Fruit fly (Drosophila melanogaster) whole organism, embryonic: Measurements from ENCODE around the gene Slob.

Experiments used
- ATbp ChIP-seq: fragments of 200-800 bp; sonication (Bioruptor generic); optimal IDR thresholded peaks from 2 replicates; lab custom pipeline; 2017; ENCODE audit warnings: missing biosample characterization, mild to moderate bottlenecking, missing genetic modification characterization, missing genetic modification reagents
- CG10267 ChIP-seq: fragments of 200-800 bp; sonication (Bioruptor generic); optimal IDR thresholded peaks from 2 replicates; lab custom pipeline; 2018; ENCODE audit warnings: missing biosample characterization, mild to moderate bottlenecking, missing genetic modification characterization, moderate library complexity
- CG10321 ChIP-seq: fragments of 200-800 bp; sonication (Bioruptor generic); IDR thresholded peaks from 2 replicates; pipeline ENCODE4 v1.3.6; 2022; ENCODE audit warnings: missing biosample characterization, missing genetic modification characterization
- CG11247 ChIP-seq: fragments of 200-800 bp; sonication (Bioruptor generic); IDR thresholded peaks from 2 replicates; pipeline ENCODE4 v1.3.6; 2022; ENCODE audit warnings: missing biosample characterization, missing genetic modification characterization
- CG11696 ChIP-seq: fragments of 200-800 bp; sonication (Bioruptor generic); IDR thresholded peaks from 2 replicates; pipeline ENCODE4 v1.3.6; 2022; ENCODE audit warnings: missing biosample characterization, missing genetic modification characterization
- CG1233 ChIP-seq: fragments of 200-800 bp; sonication (Bioruptor generic); optimal IDR thresholded peaks from 4 replicates; lab custom pipeline; 2018; ENCODE audit warnings: missing biosample characterization, mild to moderate bottlenecking, missing genetic modification characterization
- CG14441 ChIP-seq: fragments of 200-800 bp; sonication (Bioruptor generic); IDR thresholded peaks from 2 replicates; pipeline ENCODE4 v1.3.6; 2022; ENCODE audit warnings: missing biosample characterization, missing genetic modification characterization
- CG15011 ChIP-seq: fragments of 200-800 bp; sonication (Bioruptor generic); optimal IDR thresholded peaks from 3 replicates; lab custom pipeline; 2018; ENCODE audit warnings: missing biosample characterization, mild to moderate bottlenecking, missing genetic modification characterization
- CG15479 ChIP-seq: fragments of 200-800 bp; sonication (Bioruptor generic); optimal IDR thresholded peaks from 3 replicates; lab custom pipeline; 2019; ENCODE audit warnings: missing biosample characterization, mild to moderate bottlenecking, missing genetic modification characterization, moderate library complexity
- CG15514 ChIP-seq: fragments of 200-800 bp; sonication (Bioruptor generic); optimal IDR thresholded peaks from 3 replicates; lab custom pipeline; 2017; ENCODE audit warnings: missing biosample characterization, missing genetic modification characterization, mild to moderate bottlenecking, moderate library complexity, missing genetic modification reagents
- CG1603 ChIP-seq: fragments of 200-800 bp; sonication (Bioruptor generic); optimal IDR thresholded peaks from 2 replicates; lab custom pipeline; 2019; ENCODE audit warnings: missing biosample characterization, mild to moderate bottlenecking, missing genetic modification characterization, moderate library complexity
- CG17359 ChIP-seq: fragments of 200-800 bp; sonication (Bioruptor generic); optimal IDR thresholded peaks from 3 replicates; lab custom pipeline; 2018; ENCODE audit warnings: missing biosample characterization, mild to moderate bottlenecking, missing genetic modification characterization, moderate library complexity
- CG17802 ChIP-seq: fragments of 200-800 bp; sonication (Bioruptor generic); optimal IDR thresholded peaks from 2 replicates; lab custom pipeline; 2018; ENCODE audit warnings: missing biosample characterization, mild to moderate bottlenecking, missing genetic modification characterization, moderate library complexity
- CG2712 ChIP-seq: fragments of 200-800 bp; optimal IDR thresholded peaks from 3 replicates; lab custom pipeline; 2019; ENCODE audit warnings: missing biosample characterization, mild to moderate bottlenecking, missing genetic modification characterization, moderate library complexity
- CG31441 ChIP-seq: fragments of 200-800 bp; sonication (Bioruptor generic); IDR thresholded peaks from 2 replicates; pipeline ENCODE4 v1.3.6; 2022; ENCODE audit warnings: missing biosample characterization, missing genetic modification characterization
- CG33213 ChIP-seq: fragments of 200-800 bp; sonication (Bioruptor generic); optimal IDR thresholded peaks from 3 replicates; lab custom pipeline; 2016; ENCODE audit warnings: missing biosample characterization, missing genetic modification characterization
- CG3838 ChIP-seq: fragments of 200-800 bp; sonication (Bioruptor generic); optimal IDR thresholded peaks from 3 replicates; lab custom pipeline; 2016; ENCODE audit warnings: missing biosample characterization, missing genetic modification characterization
- CG7271 ChIP-seq: fragments of 200-800 bp; sonication (Bioruptor generic); optimal IDR thresholded peaks from 2 replicates; lab custom pipeline; 2018; ENCODE audit warnings: missing biosample characterization, mild to moderate bottlenecking, missing genetic modification characterization, moderate library complexity
- CG7357 ChIP-seq: fragments of 200-800 bp; sonication (Bioruptor generic); IDR thresholded peaks from 3 replicates; pipeline ENCODE4 v1.3.6; 2022; ENCODE audit warnings: missing biosample characterization, missing genetic modification characterization
- CG8924 ChIP-seq: fragments of 200-800 bp; optimal IDR thresholded peaks from 3 replicates; lab custom pipeline; 2019; ENCODE audit warnings: missing biosample characterization, mild to moderate bottlenecking, missing genetic modification characterization, moderate library complexity
- Dip3 ChIP-seq: fragments of 200-800 bp; sonication (Bioruptor generic); optimal IDR thresholded peaks from 3 replicates; lab custom pipeline; 2016; ENCODE audit warnings: missing biosample characterization, missing genetic modification characterization
- Gug ChIP-seq: fragments of 200-800 bp; sonication (Bioruptor generic); IDR thresholded peaks from 4 replicates; pipeline ENCODE4 v1.3.6; 2022; ENCODE audit warnings: missing biosample characterization, missing genetic modification characterization
- Lpt ChIP-seq: fragments of >200 bp; optimal IDR thresholded peaks from 2 replicates; lab custom pipeline; 2018; ENCODE audit warnings: missing biosample characterization, missing genetic modification characterization
- Med ChIP-seq: fragments of 200-800 bp; sonication (Bioruptor generic); peaks from one replicate; lab custom pipeline; 2016; ENCODE audit warnings: missing biosample characterization, missing genetic modification characterization, mild to moderate bottlenecking, inconsistent platforms, moderate library complexity
- Meics ChIP-seq: fragments of 200-800 bp; sonication (Bioruptor generic); optimal IDR thresholded peaks from 2 replicates; lab custom pipeline; 2017; ENCODE audit warnings: missing biosample characterization, mild to moderate bottlenecking, missing genetic modification characterization
- Mes4 ChIP-seq: fragments of 200-800 bp; sonication (Bioruptor generic); optimal IDR thresholded peaks from 2 replicates; lab custom pipeline; 2016; ENCODE audit warnings: missing biosample characterization, missing genetic modification characterization
- Six4 ChIP-seq: fragments of 200-800 bp; sonication (Bioruptor generic); optimal IDR thresholded peaks from 2 replicates; lab custom pipeline; 2016; ENCODE audit warnings: missing biosample characterization, missing genetic modification characterization
- Sox102F ChIP-seq: fragments of 200-800 bp; sonication (Bioruptor generic); optimal IDR thresholded peaks from 2 replicates; lab custom pipeline; 2018; ENCODE audit warnings: missing biosample characterization, mild to moderate bottlenecking, missing genetic modification characterization, moderate library complexity
- Xbp1 ChIP-seq: fragments of 200-800 bp; sonication (Bioruptor generic); optimal IDR thresholded peaks from 3 replicates; lab custom pipeline; 2016; ENCODE audit warnings: missing biosample characterization, mild to moderate bottlenecking, missing genetic modification characterization
- Xrp1 ChIP-seq: fragments of 200-800 bp; sonication (Bioruptor generic); IDR thresholded peaks from 2 replicates; pipeline ENCODE4 v1.3.6; 2022; ENCODE audit warnings: missing biosample characterization, missing genetic modification characterization
- ab ChIP-seq: fragments of 200-800 bp; sonication (Bioruptor generic); optimal IDR thresholded peaks from 2 replicates; lab custom pipeline; 2016; ENCODE audit warnings: missing biosample characterization, missing genetic modification characterization
- ac ChIP-seq: fragments of 200-800 bp; sonication (Bioruptor generic); optimal IDR thresholded peaks from 3 replicates; lab custom pipeline; 2017; ENCODE audit warnings: missing biosample characterization, mild to moderate bottlenecking, missing genetic modification characterization
- btn ChIP-seq: fragments of 200-800 bp; sonication (Bioruptor generic); optimal IDR thresholded peaks from 2 replicates; lab custom pipeline; 2016; ENCODE audit warnings: missing biosample characterization, missing genetic modification characterization
- chif ChIP-seq, 2 experiments: fragments of 200-800 bp; sonication (Bioruptor generic); optimal IDR thresholded peaks; 3 replicates each; lab custom pipeline; 2016; ENCODE audit warnings: missing biosample characterization in 2 of 2, missing genetic modification characterization in 2 of 2
- dmrt11E ChIP-seq: fragments of 200-800 bp; sonication (Bioruptor generic); optimal IDR thresholded peaks from 3 replicates; lab custom pipeline; 2018; ENCODE audit warnings: missing biosample characterization, mild to moderate bottlenecking, missing genetic modification characterization, moderate library complexity
- ewg ChIP-seq: fragments of 200-800 bp; sonication (Bioruptor generic); optimal IDR thresholded peaks from 3 replicates; lab custom pipeline; 2017; ENCODE audit warnings: mild to moderate bottlenecking, missing biosample characterization, missing genetic modification reagents, missing genetic modification characterization
- ken ChIP-seq: fragments of 200-800 bp; sonication (Bioruptor generic); IDR thresholded peaks from 3 replicates; pipeline ENCODE4 v1.3.6; 2022; ENCODE audit warnings: missing biosample characterization, missing genetic modification characterization
- lmd ChIP-seq: fragments of 200-800 bp; sonication (Bioruptor generic); IDR thresholded peaks from 2 replicates; pipeline ENCODE4 v1.3.6; 2022; ENCODE audit warnings: missing biosample characterization, missing genetic modification characterization
- lov ChIP-seq, 2 experiments: fragments of 200-800 bp in 1 of 2; fragments of >200 bp in 1 of 2; sonication (Bioruptor generic) in 1 of 2; IDR thresholded peaks in 1 of 2; optimal IDR thresholded peaks in 1 of 2; 2 replicates in 1 of 2; 3 replicates in 1 of 2; pipeline versions ENCODE4 v1.3.6 to Lab custom; 2017 to 2022; ENCODE audit warnings: missing biosample characterization in 1 of 2, missing genetic modification characterization in 1 of 2
- nerfin-1 ChIP-seq: fragments of 200-800 bp; sonication (Bioruptor generic); optimal IDR thresholded peaks from 3 replicates; lab custom pipeline; 2019; ENCODE audit warnings: missing biosample characterization, mild to moderate bottlenecking, missing genetic modification characterization, moderate library complexity
- nmo ChIP-seq: fragments of 200-800 bp; sonication (Bioruptor generic); optimal IDR thresholded peaks from 2 replicates; lab custom pipeline; 2018; ENCODE audit warnings: missing biosample characterization, mild to moderate bottlenecking, missing genetic modification characterization, moderate library complexity
- pb ChIP-seq: fragments of 200-800 bp; sonication (Bioruptor generic); optimal IDR thresholded peaks from 3 replicates; lab custom pipeline; 2016; ENCODE audit warnings: missing biosample characterization, missing genetic modification characterization
- phol ChIP-seq: fragments of 200-800 bp; sonication (Bioruptor generic); optimal IDR thresholded peaks from 3 replicates; lab custom pipeline; 2018; ENCODE audit warnings: missing biosample characterization, mild to moderate bottlenecking, missing genetic modification characterization, moderate library complexity
- prd ChIP-seq, 3 experiments: fragments of >200 bp in 2 of 3; fragments of 200-800 bp in 1 of 3; sonication (Bioruptor generic) in 1 of 3; optimal IDR thresholded peaks in 2 of 3; IDR thresholded peaks in 1 of 3; 2 replicates in 2 of 3; 3 replicates in 1 of 3; pipeline versions ENCODE4 v1.3.6 to Lab custom; 2017 to 2022; ENCODE audit warnings: missing biosample characterization in 1 of 3, missing genetic modification characterization in 1 of 3
- sens ChIP-seq: fragments of 200-800 bp; sonication (Bioruptor generic); peaks from one replicate; lab custom pipeline; 2016; ENCODE audit warnings: missing biosample characterization, missing genetic modification characterization
- tap ChIP-seq: fragments of 200-800 bp; optimal IDR thresholded peaks from 3 replicates; lab custom pipeline; 2019; ENCODE audit warnings: missing biosample characterization, mild to moderate bottlenecking, missing genetic modification characterization, moderate library complexity
- tll ChIP-seq, 2 experiments: fragments of 200-800 bp in 1 of 2; fragments of >200 bp in 1 of 2; sonication (Bioruptor generic) in 1 of 2; optimal IDR thresholded peaks; 2 replicates each; lab custom pipeline; 2017 to 2019; ENCODE audit warnings: missing biosample characterization in 2 of 2, missing genetic modification characterization in 2 of 2, mild to moderate bottlenecking in 1 of 2, moderate library complexity in 1 of 2
- unpg ChIP-seq: fragments of 200-800 bp; sonication (Bioruptor generic); optimal IDR thresholded peaks from 3 replicates; lab custom pipeline; 2018; ENCODE audit warnings: missing biosample characterization, mild to moderate bottlenecking, missing genetic modification characterization, moderate library complexity
- z ChIP-seq: fragments of 200-800 bp; sonication (Bioruptor generic); IDR thresholded peaks from 3 replicates; pipeline ENCODE4 v1.3.6; 2022; ENCODE audit warnings: missing biosample characterization, missing genetic modification characterization

The Slob gene

DNA sequence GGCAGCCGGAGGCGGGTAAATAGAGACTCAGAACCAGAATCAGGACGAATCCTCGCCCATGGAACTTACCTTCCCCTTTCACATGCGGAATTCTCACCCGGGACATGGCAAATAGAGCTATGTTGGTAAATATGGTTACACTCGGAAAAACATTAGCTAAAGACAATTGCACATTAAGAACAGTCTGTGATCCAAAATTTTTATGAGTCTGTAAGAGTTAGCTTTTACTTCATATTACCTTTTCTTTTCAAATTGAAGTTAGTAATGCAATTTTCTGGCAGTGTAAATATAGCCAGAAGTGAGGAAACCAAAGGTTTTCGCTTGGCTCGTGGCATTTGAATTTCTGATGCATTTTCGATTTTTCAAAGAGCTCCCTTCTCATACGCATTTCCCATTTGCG lies 39.7 kb downstream of the Slob start (continued):
- peak; percentile 19; the same call in 1 of the 3 replicates for TF ChIP-seq CG7357 (GFP tag; lab: Robert Waterston, UW)
- peak; percentile 70 for TF ChIP-seq CG31441 (GFP tag; lab: Robert Waterston, UW)
- no peak for TF ChIP-seq prd (optimal IDR thresholded peaks at IDR 0.05; lab: Kevin White, UChicago)
- TF ChIP-seq prd (GFP tag; IDR thresholded peaks at IDR 0.05; lab: Robert Waterston, UW) = peak; percentile 91
- TF ChIP-seq Gug (GFP tag; lab: Robert Waterston, UW) = peak; percentile 15; the same call in 1 of the 4 replicates
- TF ChIP-seq CG17359 (tag; lab: Kevin White, UChicago) = peak; percentile 66
- TF ChIP-seq btn = no peak
- TF ChIP-seq Six4 (GFP tag; lab: Kevin White, UChicago) = peak; percentile 22
- TF ChIP-seq ac (GFP tag; lab: Kevin White, UChicago) = no peak
- peak; percentile 45 for TF ChIP-seq nmo (GFP tag; lab: Kevin White, UChicago)
- TF ChIP-seq ken (GFP tag; lab: Robert Waterston, UW) = 0 out of 3 replicates have a peak, but pooled peaks have one; percentile 29
- TF ChIP-seq CG1233 (GFP tag; lab: Kevin White, UChicago) = peak; percentile 33
- TF ChIP-seq Meics = peak; percentile 27
- TF ChIP-seq CG15011 = peak; percentile 30
- peak; percentile 43; the same call in 1 of the 2 replicates for TF ChIP-seq CG14441 (GFP tag; lab: Robert Waterston, UW)
- TF ChIP-seq ATbp = peak; percentile 19
- peak; percentile 65 for TF ChIP-seq sens
- TF ChIP-seq Lpt (GFP tag; lab: Kevin White, UChicago) = no peak
- peak; percentile 30 for TF ChIP-seq CG17802
- TF ChIP-seq tll (GFP tag; optimal IDR thresholded peaks at IDR 0.05; lab: Kevin White, UChicago) = peak in 1 of 2 experiments; percentile 83
- peak; percentile 50 for TF ChIP-seq CG10267 (tag; lab: Kevin White, UChicago)
- peak; percentile 21 for TF ChIP-seq Mes4 (GFP tag; lab: Kevin White, UChicago)
- peak; percentile 44 for TF ChIP-seq CG8924 (tag; lab: Kevin White, UChicago)
- TF ChIP-seq Dip3 (GFP tag; lab: Kevin White, UChicago) = no peak
- 0 out of 3 replicates have a peak, but pooled peaks have one; percentile 17 for TF ChIP-seq z (GFP tag; lab: Robert Waterston, UW)
- 0 out of 2 replicates have a peak, but pooled peaks have one; percentile 27 for TF ChIP-seq CG11696 (GFP tag; lab: Robert Waterston, UW)
- peak; percentile 76 for TF ChIP-seq CG2712
- TF ChIP-seq CG10321 (GFP tag; lab: Robert Waterston, UW) = no peak
- peak; percentile 38 for TF ChIP-seq unpg (GFP tag; lab: Kevin White, UChicago)
- peak; percentile 51 for TF ChIP-seq Med (GFP tag; lab: Kevin White, UChicago)
- peak; percentile 36 for TF ChIP-seq nerfin-1 (tag; lab: Kevin White, UChicago)
- no peak for TF ChIP-seq CG11247 (GFP tag; lab: Robert Waterston, UW)
- TF ChIP-seq CG15479 (GFP tag; lab: Kevin White, UChicago) = peak; percentile 32
- TF ChIP-seq Xrp1 (GFP tag; lab: Robert Waterston, UW) = peak; percentile 93
- TF ChIP-seq ewg (GFP tag; lab: Kevin White, UChicago) = peak; percentile 9
- TF ChIP-seq phol (tag; lab: Kevin White, UChicago) = peak; percentile 70
- TF ChIP-seq lmd (GFP tag; lab: Robert Waterston, UW) = peak; percentile 10; the same call in 1 of the 2 replicates
- TF ChIP-seq ab = no peak
- TF ChIP-seq CG15514 (GFP tag; lab: Kevin White, UChicago) = peak; percentile 15
- TF ChIP-seq CG7271 (tag; lab: Kevin White, UChicago) = peak; percentile 60
- no peak for TF ChIP-seq lov (optimal IDR thresholded peaks at IDR 0.05; lab: Kevin White, UChicago)
- TF ChIP-seq lov (GFP tag; IDR thresholded peaks at IDR 0.05; lab: Robert Waterston, UW) = peak; percentile 71; the same call in 1 of the 3 replicates
- TF ChIP-seq chif (GFP tag; optimal IDR thresholded peaks at IDR 0.05; lab: Kevin White, UChicago) = peak; percentile 33 to 56
- TF ChIP-seq CG1603 = peak; percentile 51
- no peak for TF ChIP-seq pb (GFP tag; lab: Kevin White, UChicago)
- peak; percentile 14 for TF ChIP-seq Xbp1 (GFP tag; lab: Kevin White, UChicago)
- peak; percentile 51 for TF ChIP-seq Sox102F (GFP tag; lab: Kevin White, UChicago)
- TF ChIP-seq dmrt11E = peak; percentile 70
- TF ChIP-seq CG33213 (GFP tag; lab: Kevin White, UChicago) = peak; percentile 10
- peak; percentile 1 for TF ChIP-seq tap (tag; lab: Kevin White, UChicago)
- no peak for TF ChIP-seq CG3838
